Fruit fly (Drosophila melanogaster): ENCODE measurements around the gene Tsp66E.

The Tsp66E gene

DNA sequence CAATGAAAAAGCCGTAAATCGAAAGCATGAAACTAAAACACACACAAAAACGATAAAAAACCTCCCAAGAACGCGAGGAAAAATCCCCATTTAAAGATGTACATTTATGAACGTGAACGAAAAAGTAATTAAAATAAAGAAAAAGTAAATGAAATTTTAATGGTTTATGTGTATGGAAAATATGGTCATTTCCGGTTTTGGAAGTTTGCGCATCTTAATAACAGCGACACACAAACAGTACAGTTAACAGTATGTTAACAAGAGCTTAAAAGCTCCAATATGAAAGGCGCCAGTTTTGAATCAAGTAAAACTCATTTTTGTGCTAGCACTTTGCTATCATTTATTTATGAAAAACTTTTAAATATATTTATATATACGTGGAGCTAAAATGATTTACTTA is 19.6 kb downstream of the Tsp66E start (continued):
- TF ChIP-seq Atf-2 (GFP tag; optimal IDR thresholded peaks at IDR 0.05) (no peak), CG3281 (GFP tag; optimal IDR thresholded peaks at IDR 0.05) (no peak), CG2116 (GFP tag; optimal IDR thresholded peaks at IDR 0.05) (peak; percentile 6), CG11695 (GFP tag; IDR thresholded peaks at IDR 0.05) (0 out of 3 replicates have a peak, but pooled peaks have one; percentile 28), Nf-YB (GFP tag; optimal IDR thresholded peaks at IDR 0.05) (no peak), CG15601 (tag; optimal IDR thresholded peaks at IDR 0.05) (no peak), CG34224 (GFP tag; IDR thresholded peaks at IDR 0.05; ENCODE audit: partially characterized antibody) (no peak), dimm (GFP tag; IDR thresholded peaks at IDR 0.05) (no peak), CG8359 (GFP tag; optimal IDR thresholded peaks at IDR 0.05; ENCODE audit: borderline replicate concordance) (no peak), Lhr (GFP tag; optimal IDR thresholded peaks at IDR 0.05) (no peak), NC2β (GFP tag; optimal IDR thresholded peaks at IDR 0.05) (no peak), eve (GFP tag; optimal IDR thresholded peaks at IDR 0.05) (peak in 1 of 2 experiments; percentile 50), E2f2 (GFP tag; IDR thresholded peaks at IDR 0.05) (peak; percentile 77), CG17612 (GFP tag; IDR thresholded peaks at IDR 0.05) (no peak), hkb (optimal IDR thresholded peaks at IDR 0.05) (no peak), hkb (GFP tag; IDR thresholded peaks at IDR 0.05) (0 out of 2 replicates have a peak, but pooled peaks have one; percentile 22), Mad (GFP tag; optimal IDR thresholded peaks at IDR 0.05) (no peak), sug (tag; optimal IDR thresholded peaks at IDR 0.05) (no peak), zen2 (GFP tag; IDR thresholded peaks at IDR 0.05; ENCODE audit: partially characterized antibody) (no peak), nau (GFP tag; optimal IDR thresholded peaks at IDR 0.05) (peak; percentile 5), Nf-YA (GFP tag; IDR thresholded peaks at IDR 0.05) (no peak), CG34376 (GFP tag; optimal IDR thresholded peaks at IDR 0.05) (no peak), CG11398 (GFP tag; optimal IDR thresholded peaks at IDR 0.05) (no peak), lov (optimal IDR thresholded peaks at IDR 0.05) (no peak), lov (GFP tag; IDR thresholded peaks at IDR 0.05) (no peak), sens (GFP tag) (peak; percentile 10), sim (GFP tag; IDR thresholded peaks at IDR 0.05) (no peak), oc (tag; optimal IDR thresholded peaks at IDR 0.05) (no peak)

DNA sequence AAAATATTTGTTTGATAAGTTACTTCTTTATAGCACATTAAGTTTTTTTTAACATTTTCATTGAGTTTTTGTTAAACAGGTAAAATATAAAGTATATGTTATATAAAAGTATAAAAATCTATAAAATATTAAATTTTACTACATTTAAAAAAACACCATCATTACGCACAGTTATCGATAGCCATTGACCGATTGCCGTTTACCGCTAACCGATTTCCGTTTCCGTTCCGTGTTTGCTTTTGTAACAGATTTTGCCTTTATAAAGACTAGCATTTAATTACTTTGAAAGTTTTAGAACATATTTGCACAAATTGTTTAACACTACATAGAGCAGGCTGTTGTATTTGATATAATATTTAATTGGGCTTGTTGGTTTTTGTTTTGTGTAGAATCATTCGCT is 27.4 kb downstream of the Tsp66E start:
- no peak for TF ChIP-seq Hr78 (GFP tag; optimal IDR thresholded peaks at IDR 0.05)
- TF ChIP-seq peb (GFP tag; IDR thresholded peaks at IDR 0.05), result no peak
- no peak for TF ChIP-seq CG3281 (GFP tag; optimal IDR thresholded peaks at IDR 0.05)
- peak; percentile 13 for TF ChIP-seq Ets97D (GFP tag; optimal IDR thresholded peaks at IDR 0.05)
- TF ChIP-seq emc (GFP tag; optimal IDR thresholded peaks at IDR 0.05), result no peak
- no peak for TF ChIP-seq CG10462 (GFP tag; optimal IDR thresholded peaks at IDR 0.05)
- TF ChIP-seq CG11723 (GFP tag; optimal IDR thresholded peaks at IDR 0.05), result no peak
- TF ChIP-seq MESR4 (GFP tag; optimal IDR thresholded peaks at IDR 0.05), result no peak
- TF ChIP-seq C15 (GFP tag; IDR thresholded peaks at IDR 0.05), result no peak
- no peak for TF ChIP-seq vfl (GFP tag; optimal IDR thresholded peaks at IDR 0.05)
- no peak for TF ChIP-seq odd (GFP tag; optimal IDR thresholded peaks at IDR 0.05)
- no peak for TF ChIP-seq CG34376 (GFP tag; optimal IDR thresholded peaks at IDR 0.05)
- peak; percentile 58 for TF ChIP-seq stwl (tag; optimal IDR thresholded peaks at IDR 0.05)
- no peak for TF ChIP-seq CG10543 (GFP tag; optimal IDR thresholded peaks at IDR 0.05)
- peak; percentile 77 for TF ChIP-seq CG7271 (tag; optimal IDR thresholded peaks at IDR 0.05)
- no peak for TF ChIP-seq lola (GFP tag; optimal IDR thresholded peaks at IDR 0.05)
- TF ChIP-seq CG2712 (tag; optimal IDR thresholded peaks at IDR 0.05), result no peak
- TF ChIP-seq pita (GFP tag; optimal IDR thresholded peaks at IDR 0.05), result no peak
